Worm (Caenorhabditis elegans): ENCODE results near the gene pah-1.

pah-1 gene

ce11 chrII:8796391-8796790 is 29.6 kb upstream of the pah-1 start (continued):
- peak; percentile 25 for TF ChIP-seq ces-1 (GFP tag; optimal IDR thresholded peaks at IDR 0.05)

ce11 chrII:8795227-8795626 is 28.4 kb upstream of the pah-1 start:
- no peak for TF ChIP-seq lir-3 (tag; optimal IDR thresholded peaks at IDR 0.05)
- TF ChIP-seq ZK546.5 (tag; optimal IDR thresholded peaks at IDR 0.05): no peak

DNA sequence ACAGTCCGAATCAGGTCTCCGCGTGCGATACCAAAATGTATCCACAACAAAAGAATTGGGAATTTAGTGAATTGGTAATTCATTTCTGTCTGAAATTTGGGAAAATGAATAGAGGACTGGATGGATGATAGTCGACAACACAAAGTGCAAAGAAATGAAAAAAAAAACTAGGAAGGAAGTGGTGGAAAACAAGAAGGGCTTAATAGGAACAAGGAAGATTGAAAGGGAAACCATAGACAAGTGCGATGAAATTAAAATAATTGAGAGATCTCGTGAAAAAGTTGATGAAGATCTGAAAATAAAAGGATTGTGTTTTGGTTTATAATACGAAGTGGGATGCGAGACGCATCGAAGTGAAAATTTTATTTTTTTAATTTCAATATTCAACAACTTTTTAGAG is 27.3 kb upstream of the pah-1 start, which contains the start of gene F07H5.7:
F07H5.7 (minus strand) TSS at position 101 of the 400 bp plus-strand sequence.
- TF ChIP-seq nhr-28 (tag; optimal IDR thresholded peaks at IDR 0.05) (no peak), T26A8.4 (GFP tag; IDR thresholded peaks at IDR 0.05) (no peak)

ce11 chrII:8792640-8793039 is 25.8 kb upstream of the pah-1 start, which contains the start of gene idpa-2:
TSS of gene idpa-2 (minus strand) at chrII:8792740.
- TF ChIP-seq nhr-10 (tag; optimal IDR thresholded peaks at IDR 0.05): no peak
- no peak for TF ChIP-seq ceh-62 (tag; optimal IDR thresholded peaks at IDR 0.05)
- no peak for TF ChIP-seq mxl-3 (GFP tag; optimal IDR thresholded peaks at IDR 0.05)
- no peak for TF ChIP-seq aly-2 (tag; optimal IDR thresholded peaks at IDR 0.05)

DNA sequence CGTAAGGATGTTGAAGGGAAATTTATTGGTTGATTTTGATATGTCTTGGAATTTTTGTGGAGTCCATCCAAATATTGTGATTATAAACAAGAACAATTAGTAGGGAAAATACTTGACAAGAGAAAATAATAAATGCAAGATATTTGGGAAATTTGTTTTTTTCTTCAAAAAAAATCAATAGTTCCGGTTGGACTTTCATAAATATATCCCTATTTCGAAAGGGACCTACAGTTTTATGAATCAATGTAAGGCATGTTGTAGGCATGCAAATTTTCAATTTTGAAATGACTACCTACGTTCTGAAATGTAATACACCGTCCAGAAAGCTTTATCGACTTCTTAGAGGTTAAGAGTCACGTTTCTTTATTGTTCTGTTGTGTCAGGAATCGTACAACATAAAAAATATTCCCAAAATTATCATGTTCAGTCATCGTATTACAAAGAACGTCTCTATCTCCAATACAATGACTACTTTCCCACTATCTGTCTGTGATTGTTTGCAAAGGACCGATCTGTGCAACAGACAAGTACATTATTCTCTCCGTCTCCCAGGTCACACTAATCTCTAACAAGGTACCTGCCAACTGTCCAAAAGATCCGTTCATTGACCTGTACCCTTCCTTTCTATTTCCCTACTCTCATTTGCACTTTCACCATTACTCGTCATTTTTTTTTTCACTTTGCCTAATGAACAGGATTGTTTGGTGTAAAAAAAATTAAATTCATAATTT is 23.2 kb upstream of the pah-1 start, which contains the start of gene F07H5.13:
F07H5.13 (plus strand) TSS at position 730 of the 731 bp plus-strand sequence.
- peak; percentile 35 for TF ChIP-seq nhr-11 (tag; optimal IDR thresholded peaks at IDR 0.05)
- TF ChIP-seq ceh-20 (GFP tag; IDR thresholded peaks at IDR 0.05): 0 out of 2 replicates have a peak, but pooled peaks have one; percentile 33
- TF ChIP-seq nhr-25 (tag; optimal IDR thresholded peaks at IDR 0.05; ENCODE audit: borderline replicate concordance, insufficient read depth): peak; percentile 43
- no peak for TF ChIP-seq nhr-28 (tag; optimal IDR thresholded peaks at IDR 0.05)
- TF ChIP-seq lsy-2 (tag; optimal IDR thresholded peaks at IDR 0.05): peak; percentile 20 to 80
- TF ChIP-seq dve-1 (tag; optimal IDR thresholded peaks at IDR 0.05; ENCODE audit: insufficient read depth): peak; percentile 76
- no peak for TF ChIP-seq cey-2 (tag; optimal IDR thresholded peaks at IDR 0.05; ENCODE audit: borderline replicate concordance, insufficient read depth)
- TF ChIP-seq daf-19 (GFP tag; conservative IDR thresholded peaks at IDR 0.05): no peak
- TF ChIP-seq unc-62 (GFP tag; optimal IDR thresholded peaks at IDR 0.05 in 1 of 2): no peak
- no peak for TF ChIP-seq unc-62 (tag; optimal IDR thresholded peaks at IDR 0.05)
- no peak for TF ChIP-seq zfp-2 (tag; optimal IDR thresholded peaks at IDR 0.05)
- TF ChIP-seq hlh-11 (tag; optimal IDR thresholded peaks at IDR 0.05): peak; percentile 21
- peak; percentile 16 for TF ChIP-seq ama-1 (optimal IDR thresholded peaks at IDR 0.05)
- no peak for TF ChIP-seq lin-29 (GFP tag; IDR thresholded peaks at IDR 0.05)
- TF ChIP-seq spr-3 (GFP tag; optimal IDR thresholded peaks at IDR 0.05): peak; percentile 6
- no peak for TF ChIP-seq dmd-9 (GFP tag; IDR thresholded peaks at IDR 0.05)
- TF ChIP-seq F10B5.3 (tag; optimal IDR thresholded peaks at IDR 0.05): peak; percentile 0
- TF ChIP-seq F44E2.7 (GFP tag; IDR thresholded peaks at IDR 0.05): 0 out of 2 replicates have a peak, but pooled peaks have one; percentile 9
- TF ChIP-seq lin-38 (GFP tag; IDR thresholded peaks at IDR 0.05): peak; percentile 44
- no peak for TF ChIP-seq F37D6.2 (tag; optimal IDR thresholded peaks at IDR 0.05)
- peak; percentile 28 for TF ChIP-seq gei-8 (GFP tag; optimal IDR thresholded peaks at IDR 0.05)
- peak in 1 of 2 experiments; percentile 33 for TF ChIP-seq daf-16 (GFP tag; optimal IDR thresholded peaks at IDR 0.05)
- TF ChIP-seq daf-16 (tag; optimal IDR thresholded peaks at IDR 0.05): peak; percentile 57
- no peak for TF ChIP-seq R02D3.7 (tag; optimal IDR thresholded peaks at IDR 0.05)
- peak; percentile 37 for TF ChIP-seq sdz-12 (GFP tag; optimal IDR thresholded peaks at IDR 0.05)
- TF ChIP-seq nhr-48 (tag; optimal IDR thresholded peaks at IDR 0.05): peak; percentile 39
- TF ChIP-seq Y5F2A.4 (GFP tag; optimal IDR thresholded peaks at IDR 0.05): no peak
- TF ChIP-seq ceh-82 (tag; optimal IDR thresholded peaks at IDR 0.05): no peak
- peak; percentile 33 for TF ChIP-seq rbr-2 (tag; optimal IDR thresholded peaks at IDR 0.05)
- TF ChIP-seq zfp-3 (GFP tag; conservative IDR thresholded peaks at IDR 0.05): peak; percentile 83
- no peak for TF ChIP-seq pha-4 (GFP tag; IDR thresholded peaks at IDR 0.05)
- no peak for TF ChIP-seq pha-4 (tag; optimal IDR thresholded peaks at IDR 0.05)
- peak; percentile 89 for TF ChIP-seq T26A8.4 (GFP tag; IDR thresholded peaks at IDR 0.05)
- TF ChIP-seq nhr-6 (tag; optimal IDR thresholded peaks at IDR 0.05): peak; percentile 35
- TF ChIP-seq saeg-2 (GFP tag; IDR thresholded peaks at IDR 0.05): 0 out of 2 replicates have a peak, but pooled peaks have one; percentile 42
